Worm (Caenorhabditis elegans) whole organism, L4/young adult: ENCODE results near the gene C05C10.5.

Experiments
- W03F9.2 ChIP-seq: fragments of 150-350 bp; optimal IDR thresholded peaks from 2 replicates; lab custom pipeline; 2014; ENCODE audit warnings: missing biosample characterization, missing genetic modification characterization
- dao-5 ChIP-seq: sonication (generic microtip); optimal IDR thresholded peaks from 2 replicates; lab custom pipeline; 2016; ENCODE audit warnings: missing genotype, missing genetic modification characterization, moderate library complexity, missing compliant biosample characterization
- him-1 ChIP-seq: sonication (generic microtip); optimal IDR thresholded peaks from 2 replicates; lab custom pipeline; 2016; ENCODE audit warnings: missing genotype, missing genetic modification reagents, missing genetic modification characterization, missing compliant biosample characterization

The C05C10.5 gene

DNA sequence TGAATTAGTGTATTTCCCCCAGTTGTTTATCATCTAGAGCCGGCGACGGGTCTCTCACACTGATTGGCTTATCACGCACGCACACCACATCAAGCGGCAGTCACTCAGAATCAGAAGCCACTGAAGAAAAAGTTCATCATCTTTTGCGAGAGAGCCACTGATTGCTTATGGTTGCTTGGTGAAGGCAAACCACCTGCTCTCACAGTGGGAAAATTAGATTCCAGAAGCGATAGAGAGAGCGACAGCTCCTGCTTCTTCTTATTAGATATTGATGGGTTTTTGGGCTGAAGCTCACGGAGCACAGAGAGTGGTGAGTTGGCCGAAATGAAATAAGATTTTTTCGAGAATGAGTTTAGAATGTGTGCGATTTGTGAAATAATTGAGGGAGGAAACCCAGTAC lies 17.3 kb downstream of the C05C10.5 start:
- no peak for TF ChIP-seq him-1
- no peak for TF ChIP-seq W03F9.2 (tag; lab: Kevin White, UChicago)
- no peak for TF ChIP-seq dao-5

DNA sequence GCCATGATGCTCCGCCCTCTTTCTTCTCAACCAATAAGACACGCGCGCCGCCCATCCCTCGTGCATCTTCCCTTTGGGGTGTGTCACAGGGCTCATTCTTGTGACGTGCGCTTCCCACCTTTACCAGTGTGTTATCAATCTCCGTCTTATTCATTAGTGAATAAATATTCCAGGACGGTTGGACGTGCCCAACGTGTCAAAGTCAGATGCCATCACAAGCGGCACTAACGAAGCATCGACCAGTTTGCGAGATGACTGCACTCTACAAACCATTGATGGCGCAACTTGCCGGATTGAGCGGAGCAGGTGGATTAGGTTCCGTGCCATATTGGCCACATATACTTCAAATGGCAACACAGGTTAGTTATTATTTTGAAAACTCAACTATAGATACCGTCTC lies 21.3 kb downstream of the C05C10.5 start:
- TF ChIP-seq dao-5 (no peak), W03F9.2 (tag; lab: Kevin White, UChicago) (no peak), him-1 (no peak)

ce11 chrII:9963808-9964207 lies 25.0 kb downstream of the C05C10.5 start:
- no peak for TF ChIP-seq dao-5
- no peak for TF ChIP-seq him-1
- TF ChIP-seq W03F9.2 (tag; lab: Kevin White, UChicago) = no peak

DNA sequence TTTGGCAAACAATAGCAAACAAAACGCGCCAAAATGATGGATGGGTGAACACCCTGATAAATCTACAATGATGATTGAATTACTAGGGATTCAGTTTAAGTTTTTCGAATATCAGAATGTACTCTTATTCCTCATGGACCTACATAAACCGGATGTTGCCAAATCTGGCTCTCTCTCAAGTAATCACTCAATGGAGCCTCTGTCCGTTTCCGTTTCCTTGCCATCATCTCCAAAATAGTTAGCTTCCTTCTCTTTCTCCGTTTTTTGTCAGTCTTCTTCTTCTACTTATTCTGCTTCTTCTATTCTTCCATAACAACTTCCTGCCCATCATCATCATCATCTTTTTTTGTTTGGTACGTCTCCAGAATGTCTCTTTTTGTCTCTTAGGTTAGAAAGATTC lies 26.5 kb downstream of the C05C10.5 start:
- TF ChIP-seq dao-5 = no peak
- TF ChIP-seq him-1 = no peak
- TF ChIP-seq W03F9.2 (tag; lab: Kevin White, UChicago) = no peak

DNA sequence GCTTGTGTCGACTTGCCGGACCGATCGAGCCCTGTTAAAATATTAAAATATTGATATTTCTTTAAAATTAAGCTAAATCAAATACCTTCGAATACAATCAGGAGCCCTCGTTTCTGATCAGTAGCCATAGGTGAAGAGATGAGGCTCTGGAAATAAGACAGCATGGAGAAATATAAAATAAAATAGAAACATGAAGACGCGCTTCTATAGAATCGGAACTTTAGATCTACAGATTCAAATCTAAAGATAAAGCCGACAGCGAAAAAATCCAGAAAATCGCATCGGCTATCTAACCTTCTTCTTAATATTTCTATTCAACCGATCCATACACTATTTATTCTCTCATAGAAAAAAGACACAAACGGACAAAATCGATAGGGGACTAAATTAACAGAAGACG lies 28.1 kb downstream of the C05C10.5 start, which contains the start of gene dtmk-1:
dtmk-1 (minus strand) TSS at position 146 of the 400 bp plus-strand sequence.
- no peak for TF ChIP-seq dao-5
- no peak for TF ChIP-seq him-1
- TF ChIP-seq W03F9.2 (tag; lab: Kevin White, UChicago) = no peak

ce11 chrII:9967999-9968706 lies 29.3 kb downstream of the C05C10.5 start, which contains the start of the genes R53.4 and psf-1:
TSS of gene R53.4 (minus strand) at chrII:9968049.
TSS of gene psf-1 (plus strand) at chrII:9968673.
- TF ChIP-seq dao-5 (no peak), him-1 (peak; percentile 43), W03F9.2 (tag; lab: Kevin White, UChicago) (peak; percentile 75)

DNA sequence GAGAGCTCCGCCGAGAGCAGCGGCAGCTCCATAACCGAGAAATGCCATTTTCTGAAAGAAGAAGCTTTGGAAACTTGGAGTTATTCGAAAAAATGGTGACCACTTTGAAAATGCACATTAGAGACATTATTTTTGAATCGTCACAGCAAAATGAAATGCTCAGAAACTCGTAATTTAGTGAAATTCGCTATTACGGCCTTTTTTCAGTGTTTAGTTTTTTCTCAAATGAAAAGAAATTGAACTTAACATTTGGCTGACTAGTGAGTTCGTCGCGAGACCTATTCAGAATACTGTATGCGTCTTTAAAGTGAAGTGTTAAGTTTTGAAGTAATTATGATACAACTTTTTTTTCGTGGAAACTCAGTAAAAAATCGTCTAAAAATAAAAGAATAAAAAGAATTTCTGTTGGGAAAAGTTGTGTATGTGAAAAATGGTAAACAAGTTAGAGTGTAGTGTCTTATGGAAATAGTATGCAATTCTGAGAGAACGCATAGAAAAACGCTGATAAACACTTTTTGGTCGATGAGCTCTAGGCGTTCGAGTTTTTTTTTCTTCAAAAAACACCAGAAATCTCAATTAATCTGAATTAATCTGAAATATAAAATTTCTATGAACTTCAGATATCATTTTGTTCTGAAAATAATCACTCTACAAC lies 31.7 kb downstream of the C05C10.5 start, which contains the start of gene R53.5:
R53.5 (minus strand) TSS at position 51 of the 655 bp plus-strand sequence.
- TF ChIP-seq him-1 (no peak), dao-5 (no peak), W03F9.2 (tag; lab: Kevin White, UChicago) (no peak)

DNA sequence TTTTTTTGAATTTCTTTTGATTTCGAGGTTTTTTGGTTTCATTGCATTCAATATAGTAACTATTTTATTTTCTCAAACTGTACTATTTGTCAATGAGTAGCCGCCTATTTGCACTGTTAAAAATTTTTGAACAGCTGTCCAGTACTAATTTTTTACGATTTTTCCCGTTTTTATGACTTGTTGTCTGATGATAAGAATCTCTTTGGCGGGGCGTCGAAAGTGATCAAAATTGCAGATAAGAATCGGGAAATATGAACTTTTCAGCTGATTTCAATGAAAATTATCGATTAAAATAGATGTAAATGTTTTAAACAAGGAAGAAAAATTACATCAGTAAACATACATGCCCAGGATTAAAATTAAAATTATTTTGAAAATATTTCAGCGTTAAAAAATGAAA lies 35.4 kb downstream of the C05C10.5 start:
- TF ChIP-seq dao-5 (no peak), him-1 (no peak), W03F9.2 (tag; lab: Kevin White, UChicago) (no peak)

DNA sequence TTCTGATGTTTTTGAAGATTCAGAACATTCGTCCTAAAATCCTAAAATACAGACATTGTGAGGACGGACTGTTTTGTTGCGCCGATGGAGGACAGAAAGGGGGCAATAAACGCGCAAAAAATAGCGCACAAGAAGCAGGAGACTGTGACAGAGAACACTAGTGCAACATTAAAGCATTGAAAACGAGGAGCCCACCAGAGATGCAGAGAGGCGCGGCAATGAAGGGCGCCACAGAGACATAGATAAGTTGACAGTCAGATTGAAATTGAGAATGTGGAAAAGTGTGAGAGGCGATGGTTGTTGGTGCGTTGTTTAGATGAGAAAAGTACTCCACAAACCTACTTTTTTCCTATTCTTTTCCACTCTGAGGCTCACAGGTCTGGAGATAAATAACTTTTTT lies 36.1 kb downstream of the C05C10.5 start, which contains the start of gene aakg-5:
aakg-5 (minus strand) TSS at position 159 of the 400 bp plus-strand sequence.
- TF ChIP-seq W03F9.2 (tag; lab: Kevin White, UChicago) (no peak), him-1 (no peak), dao-5 (no peak)

DNA sequence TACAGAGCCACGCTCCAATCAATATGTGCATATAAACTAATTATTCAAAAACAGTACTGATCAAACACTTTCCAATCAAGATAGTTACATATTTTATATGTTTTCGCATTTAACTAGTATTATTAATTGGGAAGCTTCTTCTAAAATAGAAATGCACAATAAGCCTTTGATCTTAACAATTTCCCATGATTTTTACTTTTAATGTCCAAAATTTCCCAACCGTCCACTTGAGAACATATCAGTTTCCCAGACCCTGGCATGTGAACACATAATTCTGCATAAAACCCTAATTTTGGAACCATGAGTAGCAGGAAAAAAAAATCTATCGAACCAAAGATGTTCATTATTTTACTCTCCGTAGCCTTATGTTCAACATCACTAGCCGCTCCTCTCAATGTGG lies 37.6 kb downstream of the C05C10.5 start, which contains the start of gene R53.8:
R53.8 (plus strand) TSS at position 301 of the 400 bp plus-strand sequence.
- TF ChIP-seq dao-5 (no peak), W03F9.2 (tag; lab: Kevin White, UChicago) (no peak), him-1 (no peak)

DNA sequence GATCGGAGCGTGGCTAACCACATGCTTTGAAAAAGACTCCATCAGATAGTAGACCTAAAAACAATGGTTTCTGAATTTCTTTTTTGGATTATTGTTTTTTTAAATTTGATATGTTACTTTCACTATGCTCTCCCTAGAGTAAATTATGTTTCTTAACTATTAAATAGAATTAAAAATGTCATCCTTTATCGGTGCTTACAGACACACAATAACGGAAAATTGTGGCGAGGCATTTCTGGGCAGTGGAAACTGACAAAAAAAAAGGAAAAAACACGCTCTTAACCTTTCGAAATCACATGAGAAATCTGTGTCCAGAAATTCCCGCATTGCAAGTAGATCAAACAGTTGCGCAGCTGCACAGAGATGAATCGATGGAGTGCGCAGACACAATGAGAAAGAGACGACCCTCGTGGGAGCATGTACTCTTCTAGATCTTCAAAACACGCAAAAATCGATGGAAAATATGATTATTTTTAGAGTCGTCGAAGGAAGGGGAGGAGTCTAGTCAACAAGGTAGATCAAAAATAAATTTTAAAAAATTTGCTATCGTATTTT lies 41.3 kb downstream of the C05C10.5 start, which contains the start of gene ZK892.6:
ZK892.6 (minus strand) TSS at position 51 of the 555 bp plus-strand sequence.
- TF ChIP-seq him-1 (no peak), dao-5 (no peak), W03F9.2 (tag; lab: Kevin White, UChicago) (no peak)

ce11 chrII:9981760-9982159 lies 42.9 kb downstream of the C05C10.5 start, which contains the start of gene sdz-38:
TSS of gene sdz-38 (minus strand) at chrII:9981860.
- TF ChIP-seq dao-5 (no peak), him-1 (no peak), W03F9.2 (tag; lab: Kevin White, UChicago) (no peak)

DNA sequence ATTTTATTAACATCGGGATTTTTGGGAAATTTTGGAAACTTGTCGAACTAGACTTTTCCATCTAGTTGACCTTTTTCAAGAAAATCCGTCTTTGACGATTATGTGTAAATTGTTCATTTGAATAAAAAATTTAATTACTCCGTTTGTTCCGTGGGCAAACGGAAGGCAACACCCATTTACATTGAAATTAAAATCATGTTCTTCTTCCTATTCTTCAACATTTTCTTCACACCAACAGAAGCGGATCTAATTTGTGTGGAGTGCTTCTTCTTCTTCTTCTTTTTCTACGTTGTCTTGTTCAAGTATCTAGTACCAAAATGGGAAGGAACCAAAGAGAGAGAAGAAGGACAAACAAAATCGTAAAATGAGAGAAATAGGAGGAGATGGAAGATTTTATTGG lies 43.6 kb downstream of the C05C10.5 start:
- TF ChIP-seq W03F9.2 (tag; lab: Kevin White, UChicago) = no peak
- no peak for TF ChIP-seq dao-5
- no peak for TF ChIP-seq him-1

DNA sequence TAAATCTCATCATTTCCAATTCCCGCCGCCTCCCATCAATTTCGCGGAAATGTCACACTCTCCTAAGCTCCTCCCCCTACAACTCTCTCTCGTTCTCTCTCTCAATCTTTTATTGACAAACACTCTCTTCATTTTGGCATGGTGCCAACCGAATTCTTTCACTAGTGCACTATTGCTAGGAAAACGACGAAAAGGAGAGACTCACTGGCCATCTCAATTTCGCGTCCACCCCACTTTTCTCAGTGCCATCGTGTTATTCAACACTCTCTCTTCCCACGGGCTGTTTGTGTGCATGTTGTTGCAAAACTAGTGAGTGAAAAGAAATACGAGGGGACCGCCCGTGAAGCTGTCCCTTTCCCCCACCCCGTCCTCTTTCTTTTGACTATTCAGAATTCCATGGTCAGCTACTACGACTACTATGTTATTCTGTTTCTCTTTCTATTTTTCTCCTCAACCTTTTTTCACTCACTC lies 46.1 kb downstream of the C05C10.5 start:
- TF ChIP-seq W03F9.2 (tag; lab: Kevin White, UChicago) (no peak), him-1 (no peak), dao-5 (no peak)
